Fruit fly (Drosophila melanogaster) whole organism, embryonic: ENCODE results near the gene CG2685.

Experiments
- Awh ChIP-seq: fragments of 200-800 bp; sonication (Bioruptor generic); IDR thresholded peaks from 2 replicates; pipeline ENCODE4, ENCODE4 v1.3.6; 2022; ENCODE audit warnings: missing biosample characterization, missing genetic modification characterization
- B-H1 ChIP-seq: fragments of 200-800 bp; sonication (Bioruptor generic); IDR thresholded peaks from 3 replicates; pipeline ENCODE4 v1.3.6; 2022; ENCODE audit warnings: missing biosample characterization, missing genetic modification characterization
- CG10366 ChIP-seq: fragments of 200-800 bp; sonication (Bioruptor generic); IDR thresholded peaks from 2 replicates; pipeline ENCODE4 v1.3.6; 2022; ENCODE audit warnings: missing biosample characterization, missing genetic modification characterization
- CG13287 ChIP-seq: fragments of 200-800 bp; sonication (Bioruptor generic); IDR thresholded peaks from 2 replicates; pipeline ENCODE4 v1.3.6; 2022; ENCODE audit warnings: missing biosample characterization, missing genetic modification characterization; ENCODE audit not compliant: partially characterized antibody
- CG14667 ChIP-seq: fragments of 200-800 bp; sonication (Bioruptor generic); IDR thresholded peaks from 2 replicates; pipeline ENCODE4 v1.3.6; 2022; ENCODE audit warnings: missing biosample characterization, missing genetic modification characterization
- CG15011 ChIP-seq: fragments of 200-800 bp; sonication (Bioruptor generic); optimal IDR thresholded peaks from 3 replicates; lab custom pipeline; 2018; ENCODE audit warnings: missing biosample characterization, mild to moderate bottlenecking, missing genetic modification characterization
- CG16779 ChIP-seq: fragments of 200-800 bp; sonication (Bioruptor generic); IDR thresholded peaks from 2 replicates; pipeline ENCODE4 v1.3.6; 2022; ENCODE audit warnings: missing biosample characterization, missing genetic modification characterization
- CG2116 ChIP-seq: fragments of 200-800 bp; sonication (Bioruptor generic); optimal IDR thresholded peaks from 3 replicates; lab custom pipeline; 2018; ENCODE audit warnings: missing biosample characterization, mild to moderate bottlenecking, missing genetic modification characterization
- CG2202 ChIP-seq: fragments of 200-800 bp; sonication (Bioruptor generic); optimal IDR thresholded peaks from 2 replicates; lab custom pipeline; 2018; ENCODE audit warnings: missing biosample characterization, mild to moderate bottlenecking, missing genetic modification characterization
- CG30403 ChIP-seq: fragments of 200-800 bp; sonication (Bioruptor generic); optimal IDR thresholded peaks from 3 replicates; lab custom pipeline; 2016; ENCODE audit warnings: missing biosample characterization, missing genetic modification characterization
- CG30431 ChIP-seq: fragments of 200-800 bp; sonication (Bioruptor generic); optimal IDR thresholded peaks from 2 replicates; lab custom pipeline; 2017; ENCODE audit warnings: missing biosample characterization, missing genetic modification characterization
- CG31224 ChIP-seq: fragments of 200-800 bp; sonication (Bioruptor generic); IDR thresholded peaks from 2 replicates; pipeline ENCODE4 v1.3.6; 2022; ENCODE audit warnings: missing biosample characterization, missing genetic modification characterization
- CG3838 ChIP-seq: fragments of 200-800 bp; sonication (Bioruptor generic); optimal IDR thresholded peaks from 3 replicates; lab custom pipeline; 2016; ENCODE audit warnings: missing biosample characterization, missing genetic modification characterization
- CG4707 ChIP-seq: fragments of 200-800 bp; sonication (Bioruptor generic); optimal IDR thresholded peaks from 2 replicates; lab custom pipeline; 2018; ENCODE audit warnings: missing biosample characterization, mild to moderate bottlenecking, missing genetic modification characterization, moderate library complexity
- CG8765 ChIP-seq: fragments of 200-800 bp; sonication (Bioruptor generic); IDR thresholded peaks from 2 replicates; pipeline ENCODE4 v1.3.6; 2022; ENCODE audit warnings: missing biosample characterization, missing genetic modification characterization
- CG9437 ChIP-seq: fragments of 200-800 bp; sonication (Bioruptor generic); optimal IDR thresholded peaks from 2 replicates; lab custom pipeline; 2018; ENCODE audit warnings: missing biosample characterization, mild to moderate bottlenecking, missing genetic modification characterization
- Dref ChIP-seq: fragments of 200-800 bp; sonication (Bioruptor generic); IDR thresholded peaks from 2 replicates; pipeline ENCODE4 v1.3.6; 2022; ENCODE audit warnings: missing biosample characterization, missing genetic modification characterization
- Elba2 ChIP-seq: fragments of 200-800 bp; sonication (Bioruptor generic); optimal IDR thresholded peaks from 3 replicates; lab custom pipeline; 2016; ENCODE audit warnings: missing biosample characterization, missing genetic modification characterization
- GATAe ChIP-seq: fragments of 200-800 bp; sonication (Bioruptor generic); conservative IDR thresholded peaks from 2 replicates; pipeline ENCODE4 v1.3.6; 2022; ENCODE audit warnings: missing biosample characterization, missing genetic modification characterization
- Hsf ChIP-seq: fragments of 200-800 bp; sonication (Bioruptor generic); optimal IDR thresholded peaks from 3 replicates; lab custom pipeline; 2016; ENCODE audit warnings: missing biosample characterization, missing genetic modification characterization
- Poxn ChIP-seq: fragments of 200-800 bp; sonication (Bioruptor generic); IDR thresholded peaks from 2 replicates; pipeline ENCODE4 v1.3.6; 2022; ENCODE audit warnings: missing biosample characterization, missing genetic modification characterization
- Sox102F ChIP-seq: fragments of 200-800 bp; sonication (Bioruptor generic); optimal IDR thresholded peaks from 2 replicates; lab custom pipeline; 2018; ENCODE audit warnings: missing biosample characterization, mild to moderate bottlenecking, missing genetic modification characterization, moderate library complexity
- Stat92E ChIP-seq, 3 experiments: fragments of >200 bp in 2 of 3; fragments of 200-800 bp in 1 of 3; sonication (Bioruptor generic) in 1 of 3; optimal IDR thresholded peaks; 2 replicates each; lab custom pipeline; 2017 to 2019; ENCODE audit warnings: missing biosample characterization in 3 of 3, missing genetic modification characterization in 3 of 3, mild to moderate bottlenecking in 1 of 3, moderate library complexity in 1 of 3
- amos ChIP-seq: fragments of 200-800 bp; sonication (Bioruptor generic); IDR thresholded peaks from 2 replicates; pipeline ENCODE4 v1.3.6; 2022; ENCODE audit warnings: missing biosample characterization, missing genetic modification characterization; ENCODE audit not compliant: partially characterized antibody
- aop ChIP-seq: fragments of 200-800 bp; sonication (Bioruptor generic); IDR thresholded peaks from 2 replicates; pipeline ENCODE4 v1.3.6; 2022; ENCODE audit warnings: missing biosample characterization, missing genetic modification characterization
- bbx ChIP-seq: fragments of 200-800 bp; sonication (Bioruptor generic); IDR thresholded peaks from 2 replicates; pipeline ENCODE4 v1.3.6; 2022; ENCODE audit warnings: missing biosample characterization, missing genetic modification characterization; ENCODE audit not compliant: partially characterized antibody
- bowl ChIP-seq: fragments of 200-800 bp; sonication (Bioruptor generic); IDR thresholded peaks from 2 replicates; pipeline ENCODE4 v1.3.6; 2022; ENCODE audit warnings: missing biosample characterization, missing genetic modification characterization
- br ChIP-seq: fragments of >200 bp; optimal IDR thresholded peaks from 2 replicates; lab custom pipeline; 2017
- btn ChIP-seq: fragments of 200-800 bp; sonication (Bioruptor generic); optimal IDR thresholded peaks from 2 replicates; lab custom pipeline; 2016; ENCODE audit warnings: missing biosample characterization, missing genetic modification characterization
- crol ChIP-seq: fragments of 200-800 bp; sonication (Bioruptor generic); IDR thresholded peaks from 2 replicates; pipeline ENCODE4 v1.3.6; 2022; ENCODE audit warnings: missing biosample characterization, missing genetic modification characterization
- cwo ChIP-seq: fragments of 200-800 bp; sonication (Bioruptor generic); optimal IDR thresholded peaks from 3 replicates; lab custom pipeline; 2017; ENCODE audit warnings: missing biosample characterization, missing genetic modification characterization, mild to moderate bottlenecking, moderate library complexity, missing genetic modification reagents
- da ChIP-seq: fragments of 200-800 bp; sonication (Bioruptor generic); optimal IDR thresholded peaks from 2 replicates; lab custom pipeline; 2016; ENCODE audit warnings: missing biosample characterization, missing genetic modification characterization
- dm ChIP-seq: fragments of 200-800 bp; sonication (Bioruptor generic); optimal IDR thresholded peaks from 3 replicates; lab custom pipeline; 2016; ENCODE audit warnings: missing biosample characterization, missing genetic modification characterization
- ems ChIP-seq: fragments of 200-800 bp; sonication (Bioruptor generic); optimal IDR thresholded peaks from 3 replicates; lab custom pipeline; 2016; ENCODE audit warnings: missing biosample characterization, missing genetic modification characterization
- jigr1 ChIP-seq: fragments of 200-800 bp; sonication (Bioruptor generic); IDR thresholded peaks from 3 replicates; pipeline ENCODE4 v1.3.6; 2022; ENCODE audit warnings: missing biosample characterization, missing genetic modification characterization
- kah ChIP-seq: fragments of 200-800 bp; sonication (Bioruptor generic); optimal IDR thresholded peaks from 2 replicates; lab custom pipeline; 2018; ENCODE audit warnings: missing biosample characterization, mild to moderate bottlenecking, missing genetic modification characterization
- lilli ChIP-seq: fragments of 200-800 bp; sonication (Bioruptor generic); optimal IDR thresholded peaks from 3 replicates; lab custom pipeline; 2016; ENCODE audit warnings: missing biosample characterization, missing genetic modification characterization
- mam ChIP-seq: fragments of 200-800 bp; sonication (Bioruptor generic); optimal IDR thresholded peaks from 3 replicates; lab custom pipeline; 2016; ENCODE audit warnings: missing biosample characterization, missing genetic modification characterization
- oc ChIP-seq: fragments of 200-800 bp; sonication (Bioruptor generic); optimal IDR thresholded peaks from 2 replicates; lab custom pipeline; 2018; ENCODE audit warnings: missing biosample characterization, mild to moderate bottlenecking, missing genetic modification characterization, moderate library complexity
- onecut ChIP-seq: fragments of 200-800 bp; sonication (Bioruptor generic); IDR thresholded peaks from 2 replicates; pipeline ENCODE4 v1.3.6; 2022; ENCODE audit warnings: missing biosample characterization, missing genetic modification characterization
- pan ChIP-seq, 4 experiments: fragments of >200 bp in 3 of 4; fragments of 200-800 bp in 1 of 4; sonication (Bioruptor generic) in 1 of 4; optimal IDR thresholded peaks in 3 of 4; IDR thresholded peaks in 1 of 4; 2 replicates each; pipeline versions ENCODE4 v1.3.6 to Lab custom; 2017 to 2022; ENCODE audit warnings: missing biosample characterization in 2 of 4, missing genetic modification characterization in 2 of 4, mixed read lengths in 1 of 4
- pum ChIP-seq: fragments of 200-800 bp; sonication (Bioruptor generic); optimal IDR thresholded peaks from 2 replicates; lab custom pipeline; 2016; ENCODE audit warnings: missing biosample characterization, missing genetic modification characterization
- sisA ChIP-seq: fragments of 200-800 bp; sonication (Bioruptor generic); IDR thresholded peaks from 2 replicates; pipeline ENCODE4 v1.3.6; 2022; ENCODE audit warnings: missing biosample characterization, missing genetic modification characterization
- sna ChIP-seq: fragments of 200-800 bp; sonication (Bioruptor generic); IDR thresholded peaks from 2 replicates; pipeline ENCODE4 v1.3.6; 2022; ENCODE audit warnings: missing biosample characterization, missing genetic modification characterization; ENCODE audit not compliant: partially characterized antibody
- tna ChIP-seq: fragments of 200-800 bp; sonication (Bioruptor generic); IDR thresholded peaks from 2 replicates; pipeline ENCODE4 v1.3.6; 2022; ENCODE audit warnings: missing biosample characterization, missing genetic modification characterization; ENCODE audit not compliant: partially characterized antibody
- toy ChIP-seq: fragments of 200-800 bp; sonication (Bioruptor generic); IDR thresholded peaks from 2 replicates; pipeline ENCODE4 v1.3.6; 2022; ENCODE audit warnings: missing biosample characterization, missing genetic modification characterization
- unc-4 ChIP-seq: fragments of 200-800 bp; sonication (Bioruptor generic); IDR thresholded peaks from 2 replicates; pipeline ENCODE4 v1.3.6; 2022; ENCODE audit warnings: missing biosample characterization, missing genetic modification characterization; ENCODE audit not compliant: partially characterized antibody
- zen2 ChIP-seq: fragments of 200-800 bp; sonication (Bioruptor generic); IDR thresholded peaks from 3 replicates; pipeline ENCODE4 v1.3.6; 2022; ENCODE audit warnings: missing biosample characterization, missing genetic modification characterization; ENCODE audit not compliant: partially characterized antibody
- zfh1 ChIP-seq: fragments of 200-800 bp; sonication (Bioruptor generic); IDR thresholded peaks from 3 replicates; pipeline ENCODE4 v1.3.6; 2022; ENCODE audit warnings: missing biosample characterization, missing genetic modification characterization
- zfh2 ChIP-seq: fragments of 200-800 bp; sonication (Bioruptor generic); optimal IDR thresholded peaks from 2 replicates; lab custom pipeline; 2016; ENCODE audit warnings: missing biosample characterization, missing genetic modification characterization

Gene CG2685

DNA sequence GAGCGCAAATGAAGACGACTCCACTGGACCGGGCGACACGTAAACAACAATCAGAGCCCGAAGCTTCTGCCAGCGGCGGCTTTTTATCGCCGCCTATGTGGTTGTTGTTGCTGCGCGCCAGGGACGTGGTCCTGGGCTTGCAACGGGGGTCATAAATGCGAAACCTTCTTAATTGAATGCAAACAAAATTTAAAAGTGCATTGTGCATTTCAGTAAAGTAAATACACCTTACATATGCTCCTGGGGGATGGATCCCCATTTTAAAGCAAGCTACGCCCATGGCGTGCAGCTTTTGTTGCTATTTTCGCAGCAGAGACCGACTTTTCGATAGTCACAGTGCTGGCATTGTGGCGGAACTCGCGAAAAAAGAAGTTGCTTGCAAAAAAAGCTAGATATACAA, 10.1 kb downstream of the CG2685 start, which contains the start of gene Ugalt (continued):
- TF ChIP-seq mam (GFP tag; lab: Kevin White, UChicago) (peak; percentile 100), Stat92E (GFP tag; optimal IDR thresholded peaks at IDR 0.05; lab: Kevin White, UChicago) (peak in 1 of 3 experiments; percentile 99), da (GFP tag; lab: Kevin White, UChicago) (peak; percentile 100), CG14667 (GFP tag; lab: Robert Waterston, UW) (peak; percentile 100), amos (GFP tag; lab: Robert Waterston, UW) (peak; percentile 36; the same call in 1 of the 2 replicates), tna (GFP tag; lab: Robert Waterston, UW) (no peak), CG31224 (GFP tag; lab: Robert Waterston, UW) (peak; percentile 100), CG2116 (peak; percentile 95), Hsf (GFP tag; lab: Kevin White, UChicago) (peak; percentile 100), pum (peak; percentile 100), zfh2 (GFP tag; lab: Kevin White, UChicago) (peak; percentile 100), Elba2 (GFP tag; lab: Kevin White, UChicago) (peak; percentile 98), CG30431 (GFP tag; lab: Kevin White, UChicago) (peak; percentile 100), Awh (peak; percentile 100), CG3838 (GFP tag; lab: Kevin White, UChicago) (peak; percentile 100), kah (GFP tag; lab: Kevin White, UChicago) (peak; percentile 100), br (lab: Kevin White, UChicago) (no peak), crol (GFP tag; lab: Robert Waterston, UW) (peak; percentile 97), zen2 (GFP tag; lab: Robert Waterston, UW) (no peak), CG9437 (GFP tag; lab: Kevin White, UChicago) (peak; percentile 97), onecut (GFP tag; lab: Robert Waterston, UW) (peak; percentile 100), CG16779 (GFP tag; lab: Robert Waterston, UW) (peak; percentile 100), aop (GFP tag; lab: Robert Waterston, UW) (peak; percentile 100), lilli (peak; percentile 100), Poxn (GFP tag; lab: Robert Waterston, UW) (peak; percentile 100), cwo (GFP tag; lab: Kevin White, UChicago) (peak; percentile 100), sisA (peak; percentile 100), GATAe (peak; percentile 100), jigr1 (peak; percentile 100), B-H1 (peak; percentile 100), dm (peak; percentile 100), Dref (GFP tag; lab: Robert Waterston, UW) (peak; percentile 70), Sox102F (GFP tag; lab: Kevin White, UChicago) (peak; percentile 100), zfh1 (GFP tag; lab: Robert Waterston, UW) (peak; percentile 100), CG4707 (peak; percentile 99), ems (GFP tag; lab: Kevin White, UChicago) (peak; percentile 100), CG30403 (GFP tag; lab: Kevin White, UChicago) (peak; percentile 100), toy (GFP tag; lab: Robert Waterston, UW) (peak; percentile 100), CG15011 (GFP tag; lab: Kevin White, UChicago) (peak; percentile 100), bowl (GFP tag; lab: Robert Waterston, UW) (peak; percentile 100), CG10366 (GFP tag; lab: Robert Waterston, UW) (peak; percentile 100), oc (peak; percentile 100), pan (optimal IDR thresholded peaks at IDR 0.05; lab: Kevin White, UChicago) (no peak), pan (GFP tag; optimal IDR thresholded peaks at IDR 0.05 in 1 of 2, IDR thresholded peaks at IDR 0.05 in 1 of 2) (peak in 1 of 2 experiments; percentile 100), btn (GFP tag; lab: Kevin White, UChicago) (peak; percentile 100), CG2202 (peak; percentile 100), bbx (GFP tag; lab: Robert Waterston, UW) (peak; percentile 51), CG8765 (GFP tag; lab: Robert Waterston, UW) (peak; percentile 100), unc-4 (GFP tag; lab: Robert Waterston, UW) (peak; percentile 54; the same call in 1 of the 2 replicates), CG13287 (GFP tag; lab: Robert Waterston, UW) (peak; percentile 71), sna (GFP tag; lab: Robert Waterston, UW) (no peak)
